Worm (Caenorhabditis elegans) whole organism, young adult: ENCODE measurements around the gene srz-62.

Source experiments
- attf-6 ChIP-seq: fragments of 200-800 bp; sonication (Bioruptor generic); IDR thresholded peaks from 2 replicates; pipeline ENCODE4 v1.3.6; 2022; ENCODE audit warnings: missing genetic modification reagents, missing genetic modification characterization, missing compliant biosample characterization
- dpl-1 ChIP-seq: fragments of 150-350 bp; optimal IDR thresholded peaks from 2 replicates; lab custom pipeline; 2014; ENCODE audit warnings: missing biosample characterization, missing genetic modification reagents, missing genetic modification characterization
- efl-1 ChIP-seq: fragments of 150-350 bp; optimal IDR thresholded peaks from 2 replicates; lab custom pipeline; 2014; ENCODE audit warnings: missing biosample characterization, missing genetic modification reagents, missing genetic modification characterization
- lin-40 ChIP-seq: sonication (generic microtip); optimal IDR thresholded peaks from 2 replicates; lab custom pipeline; 2016; ENCODE audit warnings: missing genetic modification characterization, mild to moderate bottlenecking, missing compliant biosample characterization, missing genotype, missing genetic modification reagents

DNA sequence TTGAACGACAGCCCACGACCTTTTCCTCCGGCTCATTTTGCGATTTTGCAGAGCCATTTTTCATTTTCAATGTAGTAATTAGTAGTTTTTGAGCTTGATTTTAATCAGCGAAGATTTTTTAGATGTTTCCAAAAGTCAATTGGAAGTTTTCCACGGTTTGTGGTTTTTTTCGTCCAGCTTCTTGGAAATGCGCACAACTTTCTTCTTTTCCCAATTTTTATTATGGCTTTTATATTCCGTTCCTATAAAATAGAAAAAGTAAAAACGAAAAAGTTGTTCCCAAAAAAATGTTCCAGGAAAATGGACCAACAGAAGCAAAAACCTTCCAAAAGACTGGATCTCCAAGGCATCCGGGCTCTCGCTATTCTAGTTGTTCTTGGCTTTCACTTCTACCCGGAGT, 14.9 kb upstream of the srz-62 start, which contains the start of gene oac-22:
- TF ChIP-seq efl-1 (no peak), dpl-1 (no peak), lin-40 (no peak), attf-6 (GFP tag; lab: Robert Waterston, UW) (no peak)
